Worm (Caenorhabditis elegans) whole organism, mixed stage, embryonic: ENCODE results near the gene clec-26.

Experiments used
- ces-1 ChIP-seq: fragments of 150-350 bp; optimal IDR thresholded peaks from 2 replicates; lab custom pipeline; 2014; ENCODE audit warnings: missing biosample characterization, missing genetic modification reagents, missing genetic modification characterization
- elt-1 ChIP-seq: sonication (generic microtip); optimal IDR thresholded peaks from 2 replicates; lab custom pipeline; 2017; ENCODE audit warnings: missing genetic modification characterization, mild to moderate bottlenecking, missing compliant biosample characterization, antibody characterized with exemption, moderate library complexity, borderline replicate concordance; ENCODE audit not compliant: insufficient read depth
- elt-3 ChIP-seq: fragments of 150-350 bp; optimal IDR thresholded peaks from 2 replicates; lab custom pipeline; 2014; ENCODE audit warnings: missing biosample characterization, missing genetic modification characterization
- hlh-1 ChIP-seq: fragments of 150-350 bp; optimal IDR thresholded peaks from 2 replicates; lab custom pipeline; 2014; ENCODE audit warnings: missing biosample characterization, missing genetic modification reagents, missing genetic modification characterization
- lin-32 ChIP-seq: fragments of 200-800 bp; sonication (Bioruptor generic); optimal IDR thresholded peaks from 2 replicates; lab custom pipeline; 2018; ENCODE audit warnings: mild to moderate bottlenecking, missing genetic modification characterization, missing compliant biosample characterization
- mep-1 ChIP-seq: fragments of 150-350 bp; optimal IDR thresholded peaks from 2 replicates; lab custom pipeline; 2017; ENCODE audit warnings: missing biosample characterization, missing genetic modification reagents, missing genetic modification characterization, inconsistent platforms
- nhr-12 ChIP-seq: fragments of 150-350 bp; optimal IDR thresholded peaks from 2 replicates; lab custom pipeline; 2014; ENCODE audit warnings: missing biosample characterization, missing genetic modification characterization
- nhr-237 ChIP-seq: fragments of 150-350 bp; optimal IDR thresholded peaks from 2 replicates; lab custom pipeline; 2014; ENCODE audit warnings: missing biosample characterization, missing genetic modification characterization
- tbx-8 ChIP-seq: fragments of 200-800 bp; sonication (Bioruptor generic); optimal IDR thresholded peaks from 2 replicates; lab custom pipeline; 2018; ENCODE audit warnings: mild to moderate bottlenecking, missing genetic modification characterization, moderate library complexity, missing compliant biosample characterization
- unc-39 ChIP-seq: fragments of 150-350 bp; optimal IDR thresholded peaks from 2 replicates; lab custom pipeline; 2014; ENCODE audit warnings: missing biosample characterization, missing genetic modification characterization
- unc-62 ChIP-seq: fragments of 150-350 bp; optimal IDR thresholded peaks from 2 replicates; lab custom pipeline; 2014; ENCODE audit warnings: missing biosample characterization, missing genetic modification reagents, missing genetic modification characterization

DNA sequence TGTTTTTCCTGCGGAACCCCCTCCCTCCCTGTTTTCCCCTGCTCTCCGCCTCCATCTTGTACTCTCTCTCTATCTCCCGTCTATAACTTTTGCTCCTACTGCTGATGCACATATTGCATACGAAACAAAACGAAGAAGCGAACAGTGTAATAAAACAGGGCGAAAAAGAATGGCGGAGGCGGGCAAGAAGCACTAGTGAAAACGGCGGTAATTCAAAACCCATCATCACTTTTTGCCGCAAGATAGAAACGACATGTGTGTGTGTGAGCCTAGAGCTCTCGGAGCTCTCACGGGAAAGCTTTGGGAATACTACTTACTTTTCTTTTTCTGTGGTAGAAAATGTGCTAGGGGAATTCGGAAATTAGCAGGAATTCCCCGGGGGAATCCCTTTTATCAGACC lies 12.3 kb upstream of the clec-26 start:
- no peak for TF ChIP-seq unc-62
- TF ChIP-seq tbx-8 (GFP tag; lab: Kevin White, UChicago), result no peak
- TF ChIP-seq hlh-1, result no peak
- no peak for TF ChIP-seq elt-1 (tag; lab: Kevin White, UChicago)
- TF ChIP-seq unc-39 (tag; lab: Kevin White, UChicago), result no peak
- no peak for TF ChIP-seq elt-3 (tag; lab: Kevin White, UChicago)
- no peak for TF ChIP-seq nhr-237
- TF ChIP-seq ces-1 (GFP tag; lab: Kevin White, UChicago), result no peak
- no peak for TF ChIP-seq nhr-12
- no peak for TF ChIP-seq mep-1
- TF ChIP-seq lin-32 (GFP tag; lab: Kevin White, UChicago), result no peak
